Fruit fly (Drosophila melanogaster): ENCODE data around the gene RpS8.

dm6 chr3R:29903775-29904356, 42.5 kb downstream of the RpS8 start, which contains the start of gene CG15517:
- TF ChIP-seq CG8478 (optimal IDR thresholded peaks at IDR 0.05) (no peak), Dll (optimal IDR thresholded peaks at IDR 0.05) (no peak), EcR (GFP tag; optimal IDR thresholded peaks at IDR 0.05) (no peak), psq (optimal IDR thresholded peaks at IDR 0.05) (no peak)

Data from whole organism.